Fruit fly (Drosophila melanogaster): ENCODE data around the gene AspRS-m.

dm6 chr2L:16859566-16859965 lies 32.7 kb downstream of the AspRS-m start:
- TF ChIP-seq Sin3A (optimal IDR thresholded peaks at IDR 0.05) (no peak), insv (optimal IDR thresholded peaks at IDR 0.05) (no peak), h (optimal IDR thresholded peaks at IDR 0.05) (no peak), Myc (optimal IDR thresholded peaks at IDR 0.05) (no peak), ttk (optimal IDR thresholded peaks at IDR 0.05) (no peak), psq (optimal IDR thresholded peaks at IDR 0.05) (no peak)
